Fruit fly (Drosophila melanogaster) whole organism, prepupa: ENCODE data around the gene CG7115.

Source experiments
- CG11294 ChIP-seq: fragments of 200-800 bp; sonication (Bioruptor generic); IDR thresholded peaks from 2 replicates; pipeline ENCODE4 v1.3.6; 2022; ENCODE audit warnings: missing biosample characterization, missing genetic modification characterization
- CG11762 ChIP-seq: fragments of 200-800 bp; sonication (Bioruptor generic); optimal IDR thresholded peaks from 3 replicates; lab custom pipeline; 2016; ENCODE audit warnings: missing biosample characterization, missing genetic modification characterization; ENCODE audit not compliant: insufficient read depth
- CG3032 ChIP-seq: fragments of 200-800 bp; optimal IDR thresholded peaks from 2 replicates; lab custom pipeline; 2019; ENCODE audit warnings: missing biosample characterization, mild to moderate bottlenecking, missing genetic modification characterization, moderate library complexity
- CG4318 ChIP-seq: fragments of 200-800 bp; sonication (Bioruptor generic); optimal IDR thresholded peaks from 3 replicates; lab custom pipeline; 2017; ENCODE audit warnings: missing biosample characterization, mild to moderate bottlenecking, missing genetic modification characterization
- CG8119 ChIP-seq: fragments of 200-800 bp; sonication (Bioruptor generic); IDR thresholded peaks from 3 replicates; pipeline ENCODE4 v1.3.6; 2022; ENCODE audit warnings: missing biosample characterization, missing genetic modification characterization
- CG8319 ChIP-seq: fragments of 200-800 bp; sonication (Bioruptor generic); optimal IDR thresholded peaks from 3 replicates; lab custom pipeline; 2016; ENCODE audit warnings: missing biosample characterization, missing genetic modification characterization
- Gug ChIP-seq: fragments of 200-800 bp; sonication (Bioruptor generic); IDR thresholded peaks from 2 replicates; pipeline ENCODE4 v1.3.6; 2022; ENCODE audit warnings: missing biosample characterization, missing genetic modification characterization
- OdsH ChIP-seq: fragments of 200-800 bp; sonication (Bioruptor generic); optimal IDR thresholded peaks from 3 replicates; lab custom pipeline; 2016; ENCODE audit warnings: missing biosample characterization, missing genetic modification characterization
- Sox102F ChIP-seq: fragments of 200-800 bp; sonication (Bioruptor generic); optimal IDR thresholded peaks from 2 replicates; lab custom pipeline; 2016; ENCODE audit warnings: missing biosample characterization, mild to moderate bottlenecking, missing genetic modification characterization
- achi ChIP-seq: fragments of 200-800 bp; sonication (Bioruptor generic); optimal IDR thresholded peaks from 3 replicates; lab custom pipeline; 2016; ENCODE audit warnings: missing biosample characterization, missing genetic modification characterization

DNA sequence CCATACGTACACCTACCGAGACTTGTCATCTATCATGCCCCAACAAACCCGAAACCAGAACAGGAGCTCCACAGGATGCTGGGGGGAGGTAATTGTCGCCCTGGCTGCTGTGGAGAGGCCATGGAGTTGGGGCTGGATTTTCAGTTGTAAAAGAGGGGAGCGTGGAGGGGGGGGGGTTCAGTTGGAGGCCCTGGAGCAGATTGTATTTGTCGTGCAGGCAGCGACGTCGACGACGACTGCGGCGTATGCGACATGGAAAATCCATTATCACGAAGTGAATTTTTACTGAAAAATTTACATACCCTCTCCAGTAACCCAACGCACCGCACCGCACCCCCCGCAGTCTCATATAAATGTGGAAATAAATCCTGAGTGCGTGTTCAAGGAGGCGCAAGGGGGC, 12.7 kb downstream of the CG7115 start:
- TF ChIP-seq CG11294 (GFP tag; lab: Robert Waterston, UW) (no peak), Gug (no peak), CG11762 (GFP tag; lab: Kevin White, UChicago) (no peak), achi (GFP tag; lab: Kevin White, UChicago) (no peak), CG8119 (GFP tag; lab: Robert Waterston, UW) (no peak), Sox102F (GFP tag; lab: Kevin White, UChicago) (no peak), CG3032 (tag; lab: Kevin White, UChicago) (no peak), CG4318 (GFP tag; lab: Kevin White, UChicago) (no peak), OdsH (no peak), CG8319 (GFP tag; lab: Kevin White, UChicago) (no peak)
